Fruit fly (Drosophila melanogaster): ENCODE measurements around the gene ush.
A peak's percentile ranks its signal among the peaks of the same experiment; 100 is the strongest.

Gene ush

DNA sequence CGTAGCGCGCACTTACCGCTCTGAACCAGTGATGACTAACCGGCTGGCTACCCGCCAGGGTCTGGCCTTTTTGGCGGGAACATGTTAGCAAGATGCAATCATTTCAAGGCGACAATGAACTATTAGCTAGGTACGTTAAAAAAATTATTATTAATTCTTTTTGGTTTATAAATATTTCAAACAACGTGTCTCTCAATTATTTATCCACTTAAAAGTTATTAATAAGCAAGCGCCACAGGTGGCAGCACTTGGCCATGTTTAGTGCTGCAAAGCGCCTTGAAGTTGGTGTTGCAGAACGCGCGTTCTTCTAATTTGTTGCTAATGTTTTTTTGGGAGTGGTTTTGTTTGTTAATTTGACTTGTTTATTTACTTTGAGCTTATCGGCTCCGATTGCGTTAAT is 98.2 kb downstream of the ush start, which contains the start of the genes Ipk2 and cold (continued):
- peak; percentile 68; the same call in 1 of the 2 replicates for TF ChIP-seq ranshi (GFP tag; IDR thresholded peaks at IDR 0.05)
- TF ChIP-seq CG8089 (GFP tag; optimal IDR thresholded peaks at IDR 0.05): peak; percentile 28
- no peak for TF ChIP-seq ase (GFP tag; IDR thresholded peaks at IDR 0.05)
- TF ChIP-seq CHES-1-like (GFP tag; optimal IDR thresholded peaks at IDR 0.05): peak; percentile 84
- peak; percentile 67 for TF ChIP-seq ab (GFP tag; optimal IDR thresholded peaks at IDR 0.05)
- TF ChIP-seq CG11560 (tag; IDR thresholded peaks at IDR 0.05): peak; percentile 63; the same call in 1 of the 3 replicates
- TF ChIP-seq Antp (GFP tag; optimal IDR thresholded peaks at IDR 0.05): peak; percentile 67
- TF ChIP-seq CG10209 (GFP tag; optimal IDR thresholded peaks at IDR 0.05): peak; percentile 85
- TF ChIP-seq Dbx (GFP tag; IDR thresholded peaks at IDR 0.05): peak; percentile 87
- TF ChIP-seq CG42726 (GFP tag; IDR thresholded peaks at IDR 0.05; ENCODE audit: partially characterized antibody): no peak
- TF ChIP-seq sr (GFP tag; IDR thresholded peaks at IDR 0.05): no peak
- peak; percentile 59 for TF ChIP-seq CG7928 (GFP tag; optimal IDR thresholded peaks at IDR 0.05)
- TF ChIP-seq CG10979 (tag; optimal IDR thresholded peaks at IDR 0.05): peak; percentile 67
- TF ChIP-seq CG5953 (GFP tag; IDR thresholded peaks at IDR 0.05): no peak
- peak; percentile 70 for TF ChIP-seq Gug (GFP tag; IDR thresholded peaks at IDR 0.05)
- TF ChIP-seq oc (tag; optimal IDR thresholded peaks at IDR 0.05): no peak
- TF ChIP-seq Sox102F (GFP tag; optimal IDR thresholded peaks at IDR 0.05): no peak
- TF ChIP-seq CG16863 (GFP tag; optimal IDR thresholded peaks at IDR 0.05): peak; percentile 64
- TF ChIP-seq Gsc (GFP tag; IDR thresholded peaks at IDR 0.05): 0 out of 2 replicates have a peak, but pooled peaks have one; percentile 26
- TF ChIP-seq CG32767 (GFP tag; IDR thresholded peaks at IDR 0.05): peak; percentile 44; the same call in 1 of the 2 replicates
- no peak for TF ChIP-seq CG18011 (GFP tag; optimal IDR thresholded peaks at IDR 0.05)
- no peak for TF ChIP-seq tio (GFP tag; optimal IDR thresholded peaks at IDR 0.05)
- TF ChIP-seq amos (GFP tag; IDR thresholded peaks at IDR 0.05; ENCODE audit: partially characterized antibody): no peak; the same call in 1 of the 2 replicates
- TF ChIP-seq CG10321 (GFP tag; IDR thresholded peaks at IDR 0.05): no peak
- TF ChIP-seq CG10565 (GFP tag; optimal IDR thresholded peaks at IDR 0.05): peak; percentile 51
- TF ChIP-seq btn (GFP tag; optimal IDR thresholded peaks at IDR 0.05): no peak
- TF ChIP-seq sob (GFP tag; IDR thresholded peaks at IDR 0.05): peak; percentile 86; the same call in 1 of the 2 replicates
- no peak for TF ChIP-seq Hmx (GFP tag; optimal IDR thresholded peaks at IDR 0.05)
- no peak for TF ChIP-seq vnd (GFP tag; IDR thresholded peaks at IDR 0.05; ENCODE audit: partially characterized antibody)
- no peak for TF ChIP-seq CG7963 (GFP tag; IDR thresholded peaks at IDR 0.05; ENCODE audit: partially characterized antibody)
- no peak for TF ChIP-seq dan (GFP tag; IDR thresholded peaks at IDR 0.05)
- peak; percentile 1 for TF ChIP-seq Jarid2 (GFP tag; optimal IDR thresholded peaks at IDR 0.05)
- peak; percentile 78 for TF ChIP-seq CG33213 (GFP tag; optimal IDR thresholded peaks at IDR 0.05)
- peak; percentile 81 for TF ChIP-seq CG13424 (tag; optimal IDR thresholded peaks at IDR 0.05)
- TF ChIP-seq Sry-δ (GFP tag; optimal IDR thresholded peaks at IDR 0.05): peak; percentile 52
- peak; percentile 91 for TF ChIP-seq lab (GFP tag; optimal IDR thresholded peaks at IDR 0.05)
- TF ChIP-seq CG11085 (GFP tag; IDR thresholded peaks at IDR 0.05): peak; percentile 67
- TF ChIP-seq CG30020 (tag; optimal IDR thresholded peaks at IDR 0.05): peak; percentile 62
- TF ChIP-seq CG13296 (GFP tag; optimal IDR thresholded peaks at IDR 0.05): peak; percentile 79
- no peak for TF ChIP-seq Oaz (GFP tag; IDR thresholded peaks at IDR 0.05)
- peak; percentile 68 for TF ChIP-seq CG12942 (GFP tag; optimal IDR thresholded peaks at IDR 0.05)
- TF ChIP-seq Dll (GFP tag; IDR thresholded peaks at IDR 0.05; ENCODE audit: partially characterized antibody): peak; percentile 56; the same call in 3 of the 4 replicates
- TF ChIP-seq chn (GFP tag; optimal IDR thresholded peaks at IDR 0.05): peak; percentile 78
- peak; percentile 80 for TF ChIP-seq CG9215 (GFP tag; IDR thresholded peaks at IDR 0.05)
- TF ChIP-seq CG4820 (GFP tag; optimal IDR thresholded peaks at IDR 0.05): peak; percentile 81
- TF ChIP-seq CG34376 (GFP tag; optimal IDR thresholded peaks at IDR 0.05): peak; percentile 84
- TF ChIP-seq CG10147 (GFP tag; optimal IDR thresholded peaks at IDR 0.05): peak; percentile 74
- peak; percentile 88 for TF ChIP-seq CG15514 (GFP tag; optimal IDR thresholded peaks at IDR 0.05)
- peak; percentile 57; the same call in 2 of the 3 replicates for TF ChIP-seq CG14050 (GFP tag; IDR thresholded peaks at IDR 0.05)
- no peak for TF ChIP-seq CG8478 (optimal IDR thresholded peaks at IDR 0.05)
- no peak for TF ChIP-seq sug (tag; optimal IDR thresholded peaks at IDR 0.05)

All from whole organism, embryonic.